Fruit fly (Drosophila melanogaster) whole organism, wandering third instar larva: ENCODE measurements around the gene tadr.

Experiments used
- CrebA ChIP-seq: fragments of 200-800 bp; sonication (Bioruptor generic); optimal IDR thresholded peaks from 2 replicates; lab custom pipeline; 2016; ENCODE audit warnings: missing biosample characterization, mild to moderate bottlenecking, missing genetic modification characterization, borderline replicate concordance
- Dif ChIP-seq: fragments of 200-275, 200-300 bp; sonication (Bioruptor generic); optimal IDR thresholded peaks from 2 replicates; lab custom pipeline; 2018; ENCODE audit warnings: missing biosample characterization, missing genetic modification characterization; ENCODE audit not compliant: partially characterized antibody
- br ChIP-seq: fragments of 200-800 bp; sonication (Bioruptor generic); optimal IDR thresholded peaks from 2 replicates; lab custom pipeline; 2016; ENCODE audit warnings: missing biosample characterization, missing genetic modification characterization

dm6 chr2L:21102399-21103108 lies 27.3 kb downstream of the tadr start, which contains the start of gene CG9257:
- TF ChIP-seq Dif (GFP tag; lab: Kevin White, UChicago): no peak
- TF ChIP-seq CrebA (GFP tag; lab: Kevin White, UChicago): no peak
- no peak for TF ChIP-seq br (GFP tag; lab: Kevin White, UChicago)
